Fruit fly (Drosophila melanogaster) whole organism, embryonic: ENCODE measurements around the gene Lmpt.

Experiments used
- Atf6 ChIP-seq: fragments of 200-800 bp; sonication (Bioruptor generic); IDR thresholded peaks from 2 replicates; pipeline ENCODE4 v1.3.6; 2022; ENCODE audit warnings: missing biosample characterization, missing genetic modification characterization
- Bgb ChIP-seq: fragments of 200-800 bp; sonication (Bioruptor generic); IDR thresholded peaks from 2 replicates; pipeline ENCODE4 v1.3.6; 2022; ENCODE audit warnings: missing biosample characterization, missing genetic modification characterization; ENCODE audit not compliant: partially characterized antibody
- BtbVII ChIP-seq: fragments of 200-800 bp; sonication (Bioruptor generic); optimal IDR thresholded peaks from 3 replicates; lab custom pipeline; 2017; ENCODE audit warnings: missing biosample characterization, mild to moderate bottlenecking, missing genetic modification characterization
- CG1024 ChIP-seq: fragments of 200-800 bp; sonication (Bioruptor generic); IDR thresholded peaks from 2 replicates; pipeline ENCODE4 v1.3.6; 2022; ENCODE audit warnings: missing biosample characterization, missing genetic modification characterization
- CG10565 ChIP-seq: fragments of 200-800 bp; sonication (Bioruptor generic); optimal IDR thresholded peaks from 3 replicates; lab custom pipeline; 2016; ENCODE audit warnings: missing biosample characterization, mild to moderate bottlenecking, missing genetic modification characterization
- CG11504 ChIP-seq: fragments of 200-800 bp; sonication (Bioruptor generic); optimal IDR thresholded peaks from 3 replicates; lab custom pipeline; 2019; ENCODE audit warnings: missing biosample characterization, mild to moderate bottlenecking, missing genetic modification characterization, moderate library complexity
- CG12744 ChIP-seq: fragments of 200-800 bp; sonication (Bioruptor generic); optimal IDR thresholded peaks from 2 replicates; lab custom pipeline; 2016; ENCODE audit warnings: missing biosample characterization, missing genetic modification characterization
- CG13775 ChIP-seq: fragments of 200-800 bp; sonication (Bioruptor generic); optimal IDR thresholded peaks from 3 replicates; lab custom pipeline; 2017; ENCODE audit warnings: missing biosample characterization, mild to moderate bottlenecking, missing genetic modification characterization
- CG2116 ChIP-seq: fragments of 200-800 bp; sonication (Bioruptor generic); optimal IDR thresholded peaks from 3 replicates; lab custom pipeline; 2018; ENCODE audit warnings: missing biosample characterization, mild to moderate bottlenecking, missing genetic modification characterization
- CG2712 ChIP-seq: fragments of 200-800 bp; optimal IDR thresholded peaks from 3 replicates; lab custom pipeline; 2019; ENCODE audit warnings: missing biosample characterization, mild to moderate bottlenecking, missing genetic modification characterization, moderate library complexity
- CG32532 ChIP-seq: fragments of 200-800 bp; sonication (Bioruptor generic); IDR thresholded peaks from 2 replicates; pipeline ENCODE4 v1.3.6; 2022; ENCODE audit warnings: missing biosample characterization, missing genetic modification characterization
- CG34224 ChIP-seq: fragments of 200-800 bp; sonication (Bioruptor generic); IDR thresholded peaks from 3 replicates; pipeline ENCODE4 v1.3.6; 2022; ENCODE audit warnings: missing biosample characterization, missing genetic modification characterization; ENCODE audit not compliant: partially characterized antibody
- CG3726 ChIP-seq: fragments of 200-800 bp; sonication (Bioruptor generic); IDR thresholded peaks from 3 replicates; pipeline ENCODE4, ENCODE4 v1.3.6; 2022; ENCODE audit warnings: missing biosample characterization, missing genetic modification characterization
- CG7372 ChIP-seq: fragments of 200-800 bp; sonication (Bioruptor generic); IDR thresholded peaks from 2 replicates; pipeline ENCODE4 v1.3.6; 2022; ENCODE audit warnings: missing biosample characterization, missing genetic modification characterization
- CG8281 ChIP-seq: fragments of 200-800 bp; sonication (Bioruptor generic); optimal IDR thresholded peaks from 2 replicates; lab custom pipeline; 2018; ENCODE audit warnings: missing biosample characterization, mild to moderate bottlenecking, missing genetic modification characterization, moderate library complexity
- CG9215 ChIP-seq: fragments of 200-800 bp; sonication (Bioruptor generic); IDR thresholded peaks from 2 replicates; pipeline ENCODE4 v1.3.6; 2022; ENCODE audit warnings: missing biosample characterization, missing genetic modification characterization
- CG9437 ChIP-seq: fragments of 200-800 bp; sonication (Bioruptor generic); optimal IDR thresholded peaks from 2 replicates; lab custom pipeline; 2018; ENCODE audit warnings: missing biosample characterization, mild to moderate bottlenecking, missing genetic modification characterization
- CG9797 ChIP-seq: fragments of 200-800 bp; sonication (Bioruptor generic); optimal IDR thresholded peaks from 3 replicates; lab custom pipeline; 2018; ENCODE audit warnings: missing biosample characterization, mild to moderate bottlenecking, missing genetic modification characterization
- D ChIP-seq, 2 experiments: fragments of 200-800 bp in 1 of 2; fragments of >200 bp in 1 of 2; sonication (Bioruptor generic) in 1 of 2; optimal IDR thresholded peaks; 2 replicates in 1 of 2; 3 replicates in 1 of 2; lab custom pipeline; 2017; ENCODE audit warnings: mild to moderate bottlenecking in 1 of 2, missing biosample characterization in 1 of 2, missing genetic modification characterization in 1 of 2, missing genetic modification reagents in 1 of 2
- D19A ChIP-seq: fragments of 200-800 bp; optimal IDR thresholded peaks from 3 replicates; lab custom pipeline; 2019; ENCODE audit warnings: missing biosample characterization, mild to moderate bottlenecking, missing genetic modification characterization, moderate library complexity
- D19B ChIP-seq: fragments of 200-800 bp; sonication (Bioruptor generic); optimal IDR thresholded peaks from 2 replicates; lab custom pipeline; 2017; ENCODE audit warnings: missing biosample characterization, mild to moderate bottlenecking, missing genetic modification characterization
- Dad ChIP-seq: fragments of 200-800 bp; sonication (Bioruptor generic); optimal IDR thresholded peaks from 3 replicates; lab custom pipeline; 2016; ENCODE audit warnings: missing biosample characterization, missing genetic modification characterization
- Deaf1 ChIP-seq: fragments of 200-800 bp; optimal IDR thresholded peaks from 3 replicates; lab custom pipeline; 2019; ENCODE audit warnings: missing biosample characterization, mild to moderate bottlenecking, missing genetic modification characterization, moderate library complexity
- HHEX ChIP-seq: fragments of 200-800 bp; sonication (Bioruptor generic); optimal IDR thresholded peaks from 3 replicates; lab custom pipeline; 2017; ENCODE audit warnings: missing biosample characterization, mild to moderate bottlenecking, missing genetic modification characterization, missing genetic modification reagents
- HLHmδ ChIP-seq: fragments of 200-800 bp; sonication (Bioruptor generic); optimal IDR thresholded peaks from 2 replicates; lab custom pipeline; 2018; ENCODE audit warnings: missing biosample characterization, mild to moderate bottlenecking, missing genetic modification characterization, moderate library complexity
- Hey ChIP-seq: fragments of 200-800 bp; sonication (Bioruptor generic); optimal IDR thresholded peaks from 3 replicates; lab custom pipeline; 2018; ENCODE audit warnings: missing biosample characterization, mild to moderate bottlenecking, missing genetic modification characterization
- Hr3 ChIP-seq: fragments of 200-800 bp; sonication (Bioruptor generic); optimal IDR thresholded peaks from 3 replicates; lab custom pipeline; 2016; ENCODE audit warnings: missing biosample characterization, missing genetic modification characterization
- MTF-1 ChIP-seq: fragments of 200-800 bp; sonication (Bioruptor generic); optimal IDR thresholded peaks from 2 replicates; lab custom pipeline; 2018; ENCODE audit warnings: missing biosample characterization, mild to moderate bottlenecking, missing genetic modification characterization, borderline replicate concordance
- Mad ChIP-seq: fragments of 200-800 bp; sonication (Bioruptor generic); optimal IDR thresholded peaks from 2 replicates; lab custom pipeline; 2016; ENCODE audit warnings: missing biosample characterization, missing genetic modification characterization
- Nf-YA ChIP-seq: fragments of 200-800 bp; sonication (Bioruptor generic); IDR thresholded peaks from 2 replicates; pipeline ENCODE4 v1.3.6; 2022; ENCODE audit warnings: missing biosample characterization, missing genetic modification characterization
- Optix ChIP-seq: fragments of 200-800 bp; sonication (Bioruptor generic); IDR thresholded peaks from 3 replicates; pipeline ENCODE4 v1.3.6; 2022; ENCODE audit warnings: missing biosample characterization, missing genetic modification characterization
- Sry-β ChIP-seq: fragments of 200-800 bp; sonication (Bioruptor generic); optimal IDR thresholded peaks from 2 replicates; lab custom pipeline; 2018; ENCODE audit warnings: missing biosample characterization, mild to moderate bottlenecking, missing genetic modification characterization, moderate library complexity
- Taf1 ChIP-seq: fragments of 200-800 bp; sonication (Bioruptor generic); IDR thresholded peaks from 2 replicates; pipeline ENCODE4 v1.3.6; 2022; ENCODE audit warnings: missing biosample characterization, missing genetic modification characterization
- btn ChIP-seq: fragments of 200-800 bp; sonication (Bioruptor generic); optimal IDR thresholded peaks from 2 replicates; lab custom pipeline; 2016; ENCODE audit warnings: missing biosample characterization, missing genetic modification characterization
- cg ChIP-seq: fragments of 200-800 bp; sonication (Bioruptor generic); optimal IDR thresholded peaks from 3 replicates; lab custom pipeline; 2019; ENCODE audit warnings: missing biosample characterization, mild to moderate bottlenecking, missing genetic modification characterization, moderate library complexity
- croc ChIP-seq: fragments of 200-800 bp; sonication (Bioruptor generic); conservative IDR thresholded peaks from 3 replicates; pipeline ENCODE4 v1.3.6; 2022; ENCODE audit warnings: missing biosample characterization, missing genetic modification characterization
- fd96Cb ChIP-seq: fragments of 200-800 bp; sonication (Bioruptor generic); optimal IDR thresholded peaks from 2 replicates; lab custom pipeline; 2018; ENCODE audit warnings: missing biosample characterization, mild to moderate bottlenecking, missing genetic modification characterization, moderate library complexity
- gfzf ChIP-seq: fragments of 200-800 bp; sonication (Bioruptor generic); optimal IDR thresholded peaks from 2 replicates; lab custom pipeline; 2016; ENCODE audit warnings: missing biosample characterization, mild to moderate bottlenecking, missing genetic modification characterization, moderate library complexity
- hbn ChIP-seq: fragments of 200-800 bp; sonication (Bioruptor generic); IDR thresholded peaks from 2 replicates; pipeline ENCODE4 v1.3.6; 2022; ENCODE audit warnings: missing biosample characterization, missing genetic modification characterization; ENCODE audit not compliant: partially characterized antibody
- kay ChIP-seq: fragments of 200-800 bp; sonication (Bioruptor generic); optimal IDR thresholded peaks from 2 replicates; lab custom pipeline; 2016; ENCODE audit warnings: missing biosample characterization, missing genetic modification characterization
- lmd ChIP-seq: fragments of 200-800 bp; sonication (Bioruptor generic); IDR thresholded peaks from 2 replicates; pipeline ENCODE4 v1.3.6; 2022; ENCODE audit warnings: missing biosample characterization, missing genetic modification characterization
- lov ChIP-seq, 2 experiments: fragments of 200-800 bp in 1 of 2; fragments of >200 bp in 1 of 2; sonication (Bioruptor generic) in 1 of 2; IDR thresholded peaks in 1 of 2; optimal IDR thresholded peaks in 1 of 2; 2 replicates in 1 of 2; 3 replicates in 1 of 2; pipeline versions ENCODE4 v1.3.6 to Lab custom; 2017 to 2022; ENCODE audit warnings: missing biosample characterization in 1 of 2, missing genetic modification characterization in 1 of 2
- mirr ChIP-seq: fragments of 200-800 bp; sonication (Bioruptor generic); optimal IDR thresholded peaks from 3 replicates; lab custom pipeline; 2018; ENCODE audit warnings: missing biosample characterization, mild to moderate bottlenecking, missing genetic modification characterization
- pan ChIP-seq, 4 experiments: fragments of >200 bp in 3 of 4; fragments of 200-800 bp in 1 of 4; sonication (Bioruptor generic) in 1 of 4; optimal IDR thresholded peaks in 3 of 4; IDR thresholded peaks in 1 of 4; 2 replicates each; pipeline versions ENCODE4 v1.3.6 to Lab custom; 2017 to 2022; ENCODE audit warnings: missing biosample characterization in 2 of 4, missing genetic modification characterization in 2 of 4, mixed read lengths in 1 of 4
- phol ChIP-seq: fragments of 200-800 bp; sonication (Bioruptor generic); optimal IDR thresholded peaks from 3 replicates; lab custom pipeline; 2018; ENCODE audit warnings: missing biosample characterization, mild to moderate bottlenecking, missing genetic modification characterization, moderate library complexity
- sens ChIP-seq: fragments of 200-800 bp; sonication (Bioruptor generic); peaks from one replicate; lab custom pipeline; 2016; ENCODE audit warnings: missing biosample characterization, missing genetic modification characterization
- sim ChIP-seq: fragments of 200-800 bp; sonication (Bioruptor generic); IDR thresholded peaks from 2 replicates; pipeline ENCODE4 v1.3.6; 2022; ENCODE audit warnings: missing biosample characterization, missing genetic modification characterization
- wdn ChIP-seq: fragments of 200-800 bp; sonication (Bioruptor generic); IDR thresholded peaks from 2 replicates; pipeline ENCODE4 v1.3.6; 2022; ENCODE audit warnings: missing biosample characterization, missing genetic modification characterization

Lmpt gene

DNA sequence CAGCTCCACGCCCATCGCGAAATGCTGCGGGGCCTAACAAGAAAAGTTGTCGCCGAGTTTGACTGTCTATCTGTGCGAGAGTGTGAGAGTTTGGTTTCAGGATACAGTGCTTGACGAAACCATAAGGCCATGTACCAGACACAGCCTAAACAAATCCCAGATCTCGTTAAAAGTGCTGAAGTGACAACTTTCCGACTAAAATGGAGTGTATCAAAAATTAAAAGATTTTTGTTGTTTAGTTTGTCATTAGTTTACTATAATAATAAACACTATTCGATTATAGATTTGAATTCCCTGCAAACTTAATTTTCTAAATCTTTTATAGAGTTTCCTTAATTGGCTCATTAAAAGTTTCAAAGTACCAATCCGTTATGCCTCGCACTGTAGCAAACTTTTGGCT, 28.6 kb downstream of the Lmpt start (continued):
- TF ChIP-seq Sry-β (GFP tag; lab: Kevin White, UChicago): no peak
- TF ChIP-seq CG34224 (GFP tag; lab: Robert Waterston, UW): no peak
- TF ChIP-seq lov (optimal IDR thresholded peaks at IDR 0.05; lab: Kevin White, UChicago): no peak
- no peak for TF ChIP-seq lov (GFP tag; IDR thresholded peaks at IDR 0.05; lab: Robert Waterston, UW)
- TF ChIP-seq sim (GFP tag; lab: Robert Waterston, UW): no peak
- TF ChIP-seq D (optimal IDR thresholded peaks at IDR 0.05; lab: Kevin White, UChicago): no peak
- TF ChIP-seq D (GFP tag; optimal IDR thresholded peaks at IDR 0.05; lab: Kevin White, UChicago): no peak

DNA sequence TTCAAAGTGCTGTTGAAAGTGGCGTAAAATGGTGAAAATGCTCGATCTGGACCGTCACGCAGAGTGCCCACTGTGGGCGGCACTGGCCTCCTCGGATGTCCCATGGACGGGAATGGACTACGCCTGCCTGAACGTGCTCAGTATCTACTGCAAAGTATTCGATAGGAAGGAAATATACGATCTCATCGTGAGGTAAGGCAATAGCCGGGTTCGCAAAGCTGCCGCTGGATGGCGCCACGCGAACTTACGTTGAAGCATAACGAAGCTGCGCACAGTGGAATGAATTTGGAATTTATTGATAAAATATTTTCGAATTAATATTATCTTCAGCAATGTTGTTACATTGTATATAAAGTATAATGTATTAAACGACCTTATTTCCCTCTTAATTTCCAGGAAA, 31.3 kb downstream of the Lmpt start:
- TF ChIP-seq phol: no peak
- TF ChIP-seq cg (GFP tag; lab: Kevin White, UChicago): no peak
- no peak for TF ChIP-seq CG12744 (GFP tag; lab: Kevin White, UChicago)
- TF ChIP-seq Hr3 (GFP tag; lab: Kevin White, UChicago): no peak
- TF ChIP-seq Nf-YA (GFP tag; lab: Robert Waterston, UW): no peak
- 0 out of 2 replicates have a peak, but pooled peaks have one; percentile 22 for TF ChIP-seq Bgb (GFP tag; lab: Robert Waterston, UW)
- TF ChIP-seq Atf6 (GFP tag; lab: Robert Waterston, UW): no peak; the same call in 1 of the 2 replicates
- no peak for TF ChIP-seq pan (optimal IDR thresholded peaks at IDR 0.05; lab: Kevin White, UChicago)
- peak in 1 of 2 experiments; percentile 38 for TF ChIP-seq pan (GFP tag; optimal IDR thresholded peaks at IDR 0.05 in 1 of 2, IDR thresholded peaks at IDR 0.05 in 1 of 2)
- TF ChIP-seq CG9215 (GFP tag; lab: Robert Waterston, UW): no peak
- TF ChIP-seq btn (GFP tag; lab: Kevin White, UChicago): no peak
- TF ChIP-seq CG3726: no peak
- TF ChIP-seq Dad (GFP tag; lab: Kevin White, UChicago): no peak
- TF ChIP-seq CG32532 (GFP tag; lab: Robert Waterston, UW): peak; percentile 66; the same call in 1 of the 2 replicates
- 0 out of 2 replicates have a peak, but pooled peaks have one; percentile 28 for TF ChIP-seq wdn (GFP tag; lab: Robert Waterston, UW)
- no peak for TF ChIP-seq HHEX (GFP tag; lab: Kevin White, UChicago)
- no peak for TF ChIP-seq CG11504 (tag; lab: Kevin White, UChicago)
- TF ChIP-seq HLHmδ (GFP tag; lab: Kevin White, UChicago): peak; percentile 35
- no peak for TF ChIP-seq CG9797 (GFP tag; lab: Kevin White, UChicago)
- no peak for TF ChIP-seq CG2712 (tag; lab: Kevin White, UChicago)
- no peak for TF ChIP-seq gfzf (GFP tag; lab: Kevin White, UChicago)
- no peak for TF ChIP-seq CG7372
- no peak for TF ChIP-seq hbn (GFP tag; lab: Robert Waterston, UW)
- no peak for TF ChIP-seq MTF-1 (GFP tag; lab: Kevin White, UChicago)
- no peak for TF ChIP-seq Mad (GFP tag; lab: Kevin White, UChicago)
- TF ChIP-seq CG10565 (GFP tag; lab: Kevin White, UChicago): no peak
- peak; percentile 6 for TF ChIP-seq CG9437 (GFP tag; lab: Kevin White, UChicago)
- no peak for TF ChIP-seq mirr
- no peak for TF ChIP-seq CG1024 (GFP tag; lab: Robert Waterston, UW)
- no peak for TF ChIP-seq D19B
- no peak for TF ChIP-seq croc (GFP tag; lab: Robert Waterston, UW)
- TF ChIP-seq BtbVII (GFP tag; lab: Kevin White, UChicago): no peak
- no peak for TF ChIP-seq Hey (tag; lab: Kevin White, UChicago)
- TF ChIP-seq Deaf1: peak; percentile 28
- TF ChIP-seq CG2116 (GFP tag; lab: Kevin White, UChicago): no peak
- no peak for TF ChIP-seq Optix (GFP tag; lab: Robert Waterston, UW)
- no peak for TF ChIP-seq Taf1 (GFP tag; lab: Robert Waterston, UW)
- TF ChIP-seq fd96Cb: no peak
- no peak for TF ChIP-seq sens (GFP tag; lab: Kevin White, UChicago)
- TF ChIP-seq lmd (GFP tag; lab: Robert Waterston, UW): 0 out of 2 replicates have a peak, but pooled peaks have one; percentile 14
- no peak for TF ChIP-seq kay (GFP tag; lab: Kevin White, UChicago)
- TF ChIP-seq CG13775 (GFP tag; lab: Kevin White, UChicago): no peak
- TF ChIP-seq CG8281: no peak
- no peak for TF ChIP-seq D19A
